Worm (Caenorhabditis elegans) whole organism, late embryonic: ENCODE measurements around the gene D2096.9.
"Not testable (repeated sequence)": the region's sequence is repeated elsewhere in the genome, so short reads cannot be mapped to it uniquely, and the experiment has no call there.

Experiments used
- C08G9.2 ChIP-seq: sonication (generic microtip); optimal IDR thresholded peaks from 2 replicates; lab custom pipeline; 2016; ENCODE audit warnings: mild to moderate bottlenecking, missing genetic modification characterization, moderate library complexity, missing compliant biosample characterization
- ama-1 ChIP-seq: fragments of 150-350 bp; optimal IDR thresholded peaks from 2 replicates; lab custom pipeline; 2014
- ceh-30 ChIP-seq: fragments of 150-350 bp; optimal IDR thresholded peaks from 2 replicates; lab custom pipeline; 2014; ENCODE audit warnings: missing biosample characterization, missing genetic modification characterization
- ceh-48 ChIP-seq: sonication (generic microtip); optimal IDR thresholded peaks from 2 replicates; lab custom pipeline; 2016; ENCODE audit warnings: missing genetic modification characterization, inconsistent platforms, missing compliant biosample characterization
- elt-2 ChIP-seq: sonication (generic microtip); optimal IDR thresholded peaks from 2 replicates; lab custom pipeline; 2016; ENCODE audit warnings: missing genetic modification reagents, missing genetic modification characterization, missing compliant biosample characterization
- fkh-10 ChIP-seq: fragments of 150-350 bp; optimal IDR thresholded peaks from 2 replicates; lab custom pipeline; 2014; ENCODE audit warnings: missing biosample characterization, missing genetic modification reagents, missing genetic modification characterization
- hlh-13 ChIP-seq: fragments of 200-800 bp; sonication (Bioruptor generic); optimal IDR thresholded peaks from 2 replicates; lab custom pipeline; 2018; ENCODE audit warnings: mild to moderate bottlenecking, missing genetic modification characterization, missing compliant biosample characterization
- lim-6 ChIP-seq: sonication (generic microtip); optimal IDR thresholded peaks from 2 replicates; lab custom pipeline; 2016; ENCODE audit warnings: missing genetic modification characterization, missing compliant biosample characterization
- pag-3 ChIP-seq: sonication (generic microtip); optimal IDR thresholded peaks from 2 replicates; lab custom pipeline; 2016; ENCODE audit warnings: missing compliant biosample characterization, missing genetic modification characterization, borderline replicate concordance
- pha-4 ChIP-seq: fragments of 150-350 bp; optimal IDR thresholded peaks from 2 replicates; lab custom pipeline; 2018; ENCODE audit warnings: missing biosample characterization, missing genetic modification reagents, missing genetic modification characterization
- pros-1 ChIP-seq: fragments of 150-350 bp; optimal IDR thresholded peaks from 2 replicates; lab custom pipeline; 2014; ENCODE audit warnings: missing biosample characterization, missing genetic modification reagents, missing genetic modification characterization
- rnt-1 ChIP-seq: sonication (generic microtip); optimal IDR thresholded peaks from 2 replicates; lab custom pipeline; 2016; ENCODE audit warnings: missing genetic modification characterization, missing compliant biosample characterization
- syd-9 ChIP-seq: sonication (generic microtip); optimal IDR thresholded peaks from 2 replicates; lab custom pipeline; 2016; ENCODE audit warnings: mild to moderate bottlenecking, missing genetic modification characterization, moderate library complexity, missing compliant biosample characterization
- unc-55 ChIP-seq: sonication (generic microtip); optimal IDR thresholded peaks from 2 replicates; lab custom pipeline; 2017; ENCODE audit warnings: missing biosample characterization, missing genetic modification reagents, missing genetic modification characterization

DNA sequence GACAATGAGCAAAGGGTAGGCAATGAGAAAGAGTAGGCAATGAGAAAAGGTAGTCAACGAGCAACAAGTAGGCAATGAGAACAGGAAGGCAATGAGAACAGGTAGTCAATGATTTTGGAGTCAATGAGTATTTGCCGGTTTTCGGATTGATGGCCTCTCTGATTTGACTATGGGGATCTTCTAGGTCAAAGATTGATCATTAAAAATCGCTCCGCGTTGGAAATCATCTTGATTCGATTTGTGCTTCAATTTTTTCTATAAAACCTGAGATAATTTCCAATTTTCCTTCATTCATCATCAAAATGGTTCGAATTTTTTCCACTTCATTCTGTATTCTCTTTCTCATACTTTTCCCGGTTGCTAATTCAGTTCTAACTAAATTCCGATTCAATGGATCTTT is 30.6 kb downstream of the D2096.9 start, which contains the start of gene F17E9.16:
- not testable (repeated sequence) for TF ChIP-seq ama-1 (lab: Kevin White, UChicago); pag-3 (tag; lab: Kevin White, UChicago); fkh-10 (GFP tag; lab: Kevin White, UChicago); pros-1 (tag; lab: Kevin White, UChicago); C08G9.2; lim-6 (tag; lab: Kevin White, UChicago); pha-4 (tag; lab: Kevin White, UChicago); syd-9 (tag; lab: Kevin White, UChicago); ceh-30; elt-2 (tag; lab: Kevin White, UChicago); unc-55 (GFP tag; lab: Kevin White, UChicago); ceh-48 (tag; lab: Kevin White, UChicago); rnt-1 (tag; lab: Kevin White, UChicago); hlh-13 (GFP tag; lab: Kevin White, UChicago)
